2 worm cellular contexts compared by ENCODE assay signal in the genomic region with DNA sequence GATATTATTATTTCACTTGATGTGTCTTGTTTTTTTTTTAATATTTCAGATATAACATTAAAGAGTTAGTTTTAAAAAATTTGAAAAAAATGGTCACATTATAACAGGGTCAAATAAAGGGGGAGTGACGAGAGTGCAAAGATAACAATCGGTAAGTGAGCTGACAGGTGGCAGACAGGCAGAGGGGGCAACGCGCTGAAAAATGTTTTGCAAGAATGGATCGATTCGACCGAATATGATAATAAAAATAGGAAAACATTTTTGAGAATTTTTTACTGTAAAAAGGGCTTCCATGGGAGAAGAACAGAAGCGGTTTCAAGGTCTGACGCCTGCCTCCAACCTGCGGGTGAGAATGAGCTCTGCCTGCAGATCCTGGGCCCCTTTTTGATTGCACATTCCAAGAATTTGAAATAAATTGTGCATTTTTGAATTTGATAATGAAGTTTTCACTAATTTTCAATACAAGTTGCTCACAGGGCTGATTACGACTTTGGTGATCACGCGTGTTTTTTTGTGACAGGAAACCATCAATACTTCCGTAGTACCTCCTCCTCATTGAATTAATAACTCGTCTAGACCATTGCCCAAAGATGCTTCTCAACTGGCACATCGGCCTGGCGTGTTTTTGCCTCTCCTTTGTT.
TF ChIP-seq lines count a peak whose summit lies in the region.

Gene ugt-29 (minus strand): TSS at position 101 of the 641 bp plus-strand sequence.
Gene srx-5 (plus strand): TSS at position 591 of the 641 bp plus-strand sequence.

TF ChIP-seq in whole organism, L4 larva, 104 proteins besides CTCF, POLR2A, EP300 and RAD21:
- no peak for TF ChIP-seq ceh-44 (GFP tag; IDR thresholded peaks at IDR 0.05; lab: Robert Waterston, UW)
- TF ChIP-seq dmd-6 (GFP tag; IDR thresholded peaks at IDR 0.05; lab: Robert Waterston, UW) = 0 out of 2 replicates have a peak, but pooled peaks have one; percentile 27
- no peak for TF ChIP-seq lin-39 (tag; optimal IDR thresholded peaks at IDR 0.05; lab: Kevin White, UChicago)
TF ChIP-seq in whole organism, L4 larva: peak in this region for 1.

TF ChIP-seq in whole organism, young adult, 124 proteins besides CTCF, POLR2A, EP300 and RAD21:
- TF ChIP-seq nhr-80 (tag; optimal IDR thresholded peaks at IDR 0.05; lab: Kevin White, UChicago) (peak; percentile 39), bed-1 (GFP tag; IDR thresholded peaks at IDR 0.05; lab: Robert Waterston, UW) (no peak)
